Fruit fly (Drosophila melanogaster) whole organism, embryonic: ENCODE measurements around the gene osp.
A peak's percentile ranks its signal among the peaks of the same experiment; 100 is the strongest.

ENCODE experiments used
- ATbp ChIP-seq: fragments of 200-800 bp; sonication (Bioruptor generic); optimal IDR thresholded peaks from 2 replicates; lab custom pipeline; 2017; ENCODE audit warnings: missing biosample characterization, mild to moderate bottlenecking, missing genetic modification characterization, missing genetic modification reagents
- Ada2b ChIP-seq: fragments of 200-800 bp; sonication (Bioruptor generic); IDR thresholded peaks from 2 replicates; pipeline ENCODE4 v1.3.6; 2022; ENCODE audit warnings: missing biosample characterization, missing genetic modification characterization
- Adf1 ChIP-seq: fragments of 200-800 bp; sonication (Bioruptor generic); IDR thresholded peaks from 2 replicates; pipeline ENCODE4 v1.3.6; 2022; ENCODE audit warnings: missing biosample characterization, missing genetic modification characterization
- B-H1 ChIP-seq: fragments of 200-800 bp; sonication (Bioruptor generic); IDR thresholded peaks from 3 replicates; pipeline ENCODE4 v1.3.6; 2022; ENCODE audit warnings: missing biosample characterization, missing genetic modification characterization
- BEAF-32 ChIP-seq: fragments of 200-800 bp; sonication (Bioruptor generic); optimal IDR thresholded peaks from 3 replicates; lab custom pipeline; 2017; ENCODE audit warnings: missing biosample characterization, missing genetic modification characterization, mild to moderate bottlenecking, moderate library complexity, missing genetic modification reagents
- CG10147 ChIP-seq: fragments of 200-800 bp; sonication (Bioruptor generic); optimal IDR thresholded peaks from 2 replicates; lab custom pipeline; 2019; ENCODE audit warnings: missing biosample characterization, mild to moderate bottlenecking, missing genetic modification characterization, moderate library complexity
- CG10274 ChIP-seq: fragments of 200-800 bp; sonication (Bioruptor generic); optimal IDR thresholded peaks from 3 replicates; lab custom pipeline; 2017; ENCODE audit warnings: missing biosample characterization, mild to moderate bottlenecking, missing genetic modification characterization
- CG10321 ChIP-seq: fragments of 200-800 bp; sonication (Bioruptor generic); IDR thresholded peaks from 2 replicates; pipeline ENCODE4 v1.3.6; 2022; ENCODE audit warnings: missing biosample characterization, missing genetic modification characterization
- CG10431 ChIP-seq: fragments of 200-800 bp; sonication (Bioruptor generic); optimal IDR thresholded peaks from 3 replicates; lab custom pipeline; 2018; ENCODE audit warnings: missing biosample characterization, mild to moderate bottlenecking, missing genetic modification characterization
- CG10543 ChIP-seq: fragments of 200-800 bp; sonication (Bioruptor generic); optimal IDR thresholded peaks from 3 replicates; lab custom pipeline; 2017; ENCODE audit warnings: missing biosample characterization, mild to moderate bottlenecking, missing genetic modification characterization, moderate library complexity
- CG12104 ChIP-seq: fragments of 200-800 bp; sonication (Bioruptor generic); optimal IDR thresholded peaks from 3 replicates; lab custom pipeline; 2016; ENCODE audit warnings: missing biosample characterization, missing genetic modification characterization
- CG12769 ChIP-seq: fragments of 200-800 bp; sonication (Bioruptor generic); optimal IDR thresholded peaks from 2 replicates; lab custom pipeline; 2019; ENCODE audit warnings: missing biosample characterization, mild to moderate bottlenecking, missing genetic modification characterization, moderate library complexity
- CG15269 ChIP-seq: fragments of 200-800 bp; sonication (Bioruptor generic); optimal IDR thresholded peaks from 2 replicates; lab custom pipeline; 2018; ENCODE audit warnings: missing biosample characterization, mild to moderate bottlenecking, missing genetic modification characterization, moderate library complexity
- CG15601 ChIP-seq: fragments of 200-800 bp; sonication (Bioruptor generic); optimal IDR thresholded peaks from 3 replicates; lab custom pipeline; 2019; ENCODE audit warnings: missing biosample characterization, mild to moderate bottlenecking, missing genetic modification characterization, moderate library complexity
- CG17568 ChIP-seq: fragments of 200-800 bp; sonication (Bioruptor generic); optimal IDR thresholded peaks from 2 replicates; lab custom pipeline; 2018; ENCODE audit warnings: missing biosample characterization, mild to moderate bottlenecking, missing genetic modification characterization, moderate library complexity
- CG17829 ChIP-seq: fragments of 200-800 bp; optimal IDR thresholded peaks from 2 replicates; lab custom pipeline; 2019; ENCODE audit warnings: missing biosample characterization, mild to moderate bottlenecking, missing genetic modification characterization, moderate library complexity
- CG18619 ChIP-seq: fragments of 200-800 bp; sonication (Bioruptor generic); optimal IDR thresholded peaks from 3 replicates; lab custom pipeline; 2017; ENCODE audit warnings: missing biosample characterization, mild to moderate bottlenecking, missing genetic modification characterization
- CG2875 ChIP-seq: fragments of 200-800 bp; sonication (Bioruptor generic); optimal IDR thresholded peaks from 2 replicates; lab custom pipeline; 2017; ENCODE audit warnings: missing biosample characterization, mild to moderate bottlenecking, missing genetic modification characterization, missing genetic modification reagents
- CG3065 ChIP-seq: fragments of 200-800 bp; sonication (Bioruptor generic); optimal IDR thresholded peaks from 2 replicates; lab custom pipeline; 2016; ENCODE audit warnings: missing biosample characterization, missing genetic modification characterization
- CG32532 ChIP-seq: fragments of 200-800 bp; sonication (Bioruptor generic); IDR thresholded peaks from 2 replicates; pipeline ENCODE4 v1.3.6; 2022; ENCODE audit warnings: missing biosample characterization, missing genetic modification characterization
- CG6683 ChIP-seq: fragments of 200-800 bp; sonication (Bioruptor generic); optimal IDR thresholded peaks from 2 replicates; lab custom pipeline; 2017; ENCODE audit warnings: missing biosample characterization, mild to moderate bottlenecking, missing genetic modification characterization, missing genetic modification reagents
- CG8765 ChIP-seq: fragments of 200-800 bp; sonication (Bioruptor generic); IDR thresholded peaks from 2 replicates; pipeline ENCODE4 v1.3.6; 2022; ENCODE audit warnings: missing biosample characterization, missing genetic modification characterization
- D19A ChIP-seq: fragments of 200-800 bp; optimal IDR thresholded peaks from 3 replicates; lab custom pipeline; 2019; ENCODE audit warnings: missing biosample characterization, mild to moderate bottlenecking, missing genetic modification characterization, moderate library complexity
- Deaf1 ChIP-seq: fragments of 200-800 bp; optimal IDR thresholded peaks from 3 replicates; lab custom pipeline; 2019; ENCODE audit warnings: missing biosample characterization, mild to moderate bottlenecking, missing genetic modification characterization, moderate library complexity
- Dip2 ChIP-seq: fragments of 200-800 bp; sonication (Bioruptor generic); IDR thresholded peaks from 2 replicates; pipeline ENCODE4 v1.3.6; 2022; ENCODE audit warnings: missing biosample characterization, missing genetic modification characterization
- NFAT ChIP-seq: fragments of 200-800 bp; sonication (Bioruptor generic); IDR thresholded peaks from 2 replicates; pipeline ENCODE4 v1.3.6; 2022; ENCODE audit warnings: missing biosample characterization, missing genetic modification characterization
- PHDP ChIP-seq: fragments of 200-800 bp; sonication (Bioruptor generic); optimal IDR thresholded peaks from 3 replicates; lab custom pipeline; 2018; ENCODE audit warnings: missing biosample characterization, mild to moderate bottlenecking, missing genetic modification characterization, moderate library complexity
- ab ChIP-seq: fragments of 200-800 bp; sonication (Bioruptor generic); optimal IDR thresholded peaks from 2 replicates; lab custom pipeline; 2016; ENCODE audit warnings: missing biosample characterization, missing genetic modification characterization
- bigmax ChIP-seq: fragments of 200-800 bp; sonication (Bioruptor generic); optimal IDR thresholded peaks from 2 replicates; lab custom pipeline; 2018; ENCODE audit warnings: missing biosample characterization, mild to moderate bottlenecking, missing genetic modification characterization
- br ChIP-seq: fragments of >200 bp; optimal IDR thresholded peaks from 2 replicates; lab custom pipeline; 2017
- cato ChIP-seq: fragments of 200-800 bp; sonication (Bioruptor generic); optimal IDR thresholded peaks from 2 replicates; lab custom pipeline; 2016; ENCODE audit warnings: missing biosample characterization, missing genetic modification characterization, borderline replicate concordance
- chinmo ChIP-seq: fragments of 200-800 bp; sonication (Bioruptor generic); IDR thresholded peaks from 4 replicates; pipeline ENCODE4 v1.3.6; 2022; ENCODE audit warnings: missing biosample characterization, missing genetic modification characterization; ENCODE audit not compliant: partially characterized antibody
- dmrt11E ChIP-seq: fragments of 200-800 bp; sonication (Bioruptor generic); optimal IDR thresholded peaks from 3 replicates; lab custom pipeline; 2018; ENCODE audit warnings: missing biosample characterization, mild to moderate bottlenecking, missing genetic modification characterization, moderate library complexity
- dysf ChIP-seq: fragments of 200-800 bp; sonication (Bioruptor generic); IDR thresholded peaks from 3 replicates; pipeline ENCODE4 v1.3.6; 2022; ENCODE audit warnings: missing biosample characterization, missing genetic modification characterization
- exex ChIP-seq: fragments of 200-800 bp; sonication (Bioruptor generic); optimal IDR thresholded peaks from 4 replicates; lab custom pipeline; 2018; ENCODE audit warnings: missing biosample characterization, mild to moderate bottlenecking, missing genetic modification characterization, moderate library complexity
- gfzf ChIP-seq: fragments of 200-800 bp; sonication (Bioruptor generic); optimal IDR thresholded peaks from 2 replicates; lab custom pipeline; 2016; ENCODE audit warnings: missing biosample characterization, mild to moderate bottlenecking, missing genetic modification characterization, moderate library complexity
- grn ChIP-seq: fragments of 200-800 bp; sonication (Bioruptor generic); optimal IDR thresholded peaks from 3 replicates; lab custom pipeline; 2017; ENCODE audit warnings: missing biosample characterization, missing genetic modification characterization
- inv ChIP-seq: fragments of 200-800 bp; sonication (Bioruptor generic); IDR thresholded peaks from 2 replicates; pipeline ENCODE4 v1.3.6; 2022; ENCODE audit warnings: missing biosample characterization, missing genetic modification characterization; ENCODE audit not compliant: partially characterized antibody
- kay ChIP-seq: fragments of 200-800 bp; sonication (Bioruptor generic); optimal IDR thresholded peaks from 2 replicates; lab custom pipeline; 2016; ENCODE audit warnings: missing biosample characterization, missing genetic modification characterization
- lab ChIP-seq: fragments of 200-800 bp; sonication (Bioruptor generic); optimal IDR thresholded peaks from 3 replicates; lab custom pipeline; 2017; ENCODE audit warnings: missing biosample characterization, missing genetic modification characterization, mild to moderate bottlenecking, moderate library complexity, missing genetic modification reagents
- salm ChIP-seq: fragments of 200-800 bp; sonication (Bioruptor generic); optimal IDR thresholded peaks from 2 replicates; lab custom pipeline; 2018; ENCODE audit warnings: missing biosample characterization, mild to moderate bottlenecking, missing genetic modification characterization
- sc ChIP-seq, 3 experiments: fragments of >200 bp in 2 of 3; fragments of 200-800 bp in 1 of 3; sonication (Bioruptor generic) in 1 of 3; optimal IDR thresholded peaks; 2 replicates in 2 of 3; 3 replicates in 1 of 3; lab custom pipeline; 2017; ENCODE audit warnings: mild to moderate bottlenecking in 1 of 3, missing biosample characterization in 1 of 3, missing genetic modification characterization in 1 of 3, missing genetic modification reagents in 1 of 3
- sd ChIP-seq: fragments of 200-800 bp; sonication (Bioruptor generic); optimal IDR thresholded peaks from 3 replicates; lab custom pipeline; 2018; ENCODE audit warnings: missing biosample characterization, mild to moderate bottlenecking, missing genetic modification characterization, moderate library complexity
- slp2 ChIP-seq: fragments of 200-800 bp; sonication (Bioruptor generic); optimal IDR thresholded peaks from 2 replicates; lab custom pipeline; 2016; ENCODE audit warnings: missing biosample characterization, missing genetic modification characterization
- stwl ChIP-seq: fragments of 200-800 bp; sonication (Bioruptor generic); optimal IDR thresholded peaks from 3 replicates; lab custom pipeline; 2018; ENCODE audit warnings: missing biosample characterization, mild to moderate bottlenecking, missing genetic modification characterization, moderate library complexity
- sug ChIP-seq: fragments of 200-800 bp; optimal IDR thresholded peaks from 2 replicates; lab custom pipeline; 2019; ENCODE audit warnings: missing biosample characterization, mild to moderate bottlenecking, missing genetic modification characterization, moderate library complexity
- unpg ChIP-seq: fragments of 200-800 bp; sonication (Bioruptor generic); optimal IDR thresholded peaks from 3 replicates; lab custom pipeline; 2018; ENCODE audit warnings: missing biosample characterization, mild to moderate bottlenecking, missing genetic modification characterization, moderate library complexity
- wek ChIP-seq: fragments of 200-800 bp; sonication (Bioruptor generic); optimal IDR thresholded peaks from 3 replicates; lab custom pipeline; 2018; ENCODE audit warnings: missing biosample characterization, mild to moderate bottlenecking, missing genetic modification characterization, moderate library complexity
- zen ChIP-seq: fragments of 200-800 bp; sonication (Bioruptor generic); optimal IDR thresholded peaks from 3 replicates; lab custom pipeline; 2018; ENCODE audit warnings: missing biosample characterization, mild to moderate bottlenecking, missing genetic modification characterization, moderate library complexity

The osp gene

dm6 chr2L:14615749-14616348 lies 73.3 kb downstream of the osp start (continued):
- peak; percentile 82; the same call in 2 of the 4 replicates for TF ChIP-seq chinmo (GFP tag; lab: Robert Waterston, UW)
- peak; percentile 67 for TF ChIP-seq Deaf1 (tag; lab: Kevin White, UChicago)
- TF ChIP-seq bigmax (GFP tag; lab: Kevin White, UChicago) = no peak
- no peak for TF ChIP-seq CG18619 (GFP tag; lab: Kevin White, UChicago)
- TF ChIP-seq slp2 = no peak
- TF ChIP-seq kay (GFP tag; lab: Kevin White, UChicago) = no peak
- TF ChIP-seq sc (optimal IDR thresholded peaks at IDR 0.05; lab: Kevin White, UChicago) = no peak
- no peak for TF ChIP-seq sc (GFP tag; optimal IDR thresholded peaks at IDR 0.05; lab: Kevin White, UChicago)
- no peak for TF ChIP-seq stwl (tag; lab: Kevin White, UChicago)
- peak; percentile 89 for TF ChIP-seq sd
- no peak for TF ChIP-seq CG2875 (GFP tag; lab: Kevin White, UChicago)
- peak; percentile 43 for TF ChIP-seq grn
- TF ChIP-seq CG17829 (tag; lab: Kevin White, UChicago) = no peak
- peak; percentile 3 for TF ChIP-seq ATbp (GFP tag; lab: Kevin White, UChicago)
- no peak for TF ChIP-seq CG10147 (GFP tag; lab: Kevin White, UChicago)
- TF ChIP-seq wek (GFP tag; lab: Kevin White, UChicago) = no peak
- no peak for TF ChIP-seq dysf
- TF ChIP-seq unpg (GFP tag; lab: Kevin White, UChicago) = peak; percentile 56
- no peak for TF ChIP-seq ab (GFP tag; lab: Kevin White, UChicago)
- peak; percentile 57 for TF ChIP-seq CG17568 (GFP tag; lab: Kevin White, UChicago)
- no peak for TF ChIP-seq dmrt11E (tag; lab: Kevin White, UChicago)
- no peak for TF ChIP-seq CG8765
- TF ChIP-seq CG12104 (GFP tag; lab: Kevin White, UChicago) = no peak
- TF ChIP-seq lab (GFP tag; lab: Kevin White, UChicago) = peak; percentile 32
- no peak for TF ChIP-seq br
- peak; percentile 67 for TF ChIP-seq CG12769
- TF ChIP-seq Dip2 (GFP tag; lab: Robert Waterston, UW) = no peak
- no peak for TF ChIP-seq zen (tag; lab: Kevin White, UChicago)
- peak; percentile 92 for TF ChIP-seq Adf1 (GFP tag; lab: Robert Waterston, UW)
- TF ChIP-seq PHDP = peak; percentile 56
- TF ChIP-seq cato (GFP tag; lab: Kevin White, UChicago) = no peak
- TF ChIP-seq CG3065 = no peak
- peak; percentile 48 for TF ChIP-seq CG15269 (tag; lab: Kevin White, UChicago)
- no peak for TF ChIP-seq CG10321 (GFP tag; lab: Robert Waterston, UW)
- TF ChIP-seq Ada2b = no peak
- TF ChIP-seq salm = peak; percentile 29
- 0 out of 3 replicates have a peak, but pooled peaks have one; percentile 1 for TF ChIP-seq B-H1
- TF ChIP-seq CG10431 (GFP tag; lab: Kevin White, UChicago) = peak; percentile 62
- peak; percentile 72 for TF ChIP-seq CG10543 (GFP tag; lab: Kevin White, UChicago)
- TF ChIP-seq CG32532 = peak; percentile 22; the same call in 1 of the 2 replicates
- TF ChIP-seq BEAF-32 (GFP tag; lab: Kevin White, UChicago) = no peak
- TF ChIP-seq D19A (tag; lab: Kevin White, UChicago) = peak; percentile 7
- TF ChIP-seq CG15601 (tag; lab: Kevin White, UChicago) = no peak
- TF ChIP-seq gfzf = no peak
- no peak for TF ChIP-seq CG6683 (GFP tag; lab: Kevin White, UChicago)
- no peak for TF ChIP-seq CG10274
- no peak for TF ChIP-seq inv (GFP tag; lab: Robert Waterston, UW)
- peak; percentile 19 for TF ChIP-seq sug (tag; lab: Kevin White, UChicago)
- peak; percentile 61; the same call in 1 of the 2 replicates for TF ChIP-seq NFAT (GFP tag; lab: Robert Waterston, UW)
- peak; percentile 70 for TF ChIP-seq exex (tag; lab: Kevin White, UChicago)
